Fruit fly (Drosophila melanogaster) whole organism, embryonic: ENCODE measurements around the gene CG33158.

ENCODE experiments used
- CG1024 ChIP-seq: fragments of 200-800 bp; sonication (Bioruptor generic); IDR thresholded peaks from 2 replicates; pipeline ENCODE4 v1.3.6; 2022; ENCODE audit warnings: missing biosample characterization, missing genetic modification characterization
- CG10321 ChIP-seq: fragments of 200-800 bp; sonication (Bioruptor generic); IDR thresholded peaks from 2 replicates; pipeline ENCODE4 v1.3.6; 2022; ENCODE audit warnings: missing biosample characterization, missing genetic modification characterization
- CG11247 ChIP-seq: fragments of 200-800 bp; sonication (Bioruptor generic); IDR thresholded peaks from 2 replicates; pipeline ENCODE4 v1.3.6; 2022; ENCODE audit warnings: missing biosample characterization, missing genetic modification characterization
- CG11560 ChIP-seq: fragments of 200-800 bp; sonication (Bioruptor generic); IDR thresholded peaks from 3 replicates; pipeline ENCODE4 v1.3.6; 2022; ENCODE audit warnings: missing biosample characterization, missing genetic modification characterization
- CG12744 ChIP-seq: fragments of 200-800 bp; sonication (Bioruptor generic); optimal IDR thresholded peaks from 2 replicates; lab custom pipeline; 2016; ENCODE audit warnings: missing biosample characterization, missing genetic modification characterization
- CG13296 ChIP-seq: fragments of 200-800 bp; sonication (Bioruptor generic); optimal IDR thresholded peaks from 3 replicates; lab custom pipeline; 2018; ENCODE audit warnings: missing biosample characterization, mild to moderate bottlenecking, missing genetic modification characterization
- CG14441 ChIP-seq: fragments of 200-800 bp; sonication (Bioruptor generic); IDR thresholded peaks from 2 replicates; pipeline ENCODE4 v1.3.6; 2022; ENCODE audit warnings: missing biosample characterization, missing genetic modification characterization
- CG15269 ChIP-seq: fragments of 200-800 bp; sonication (Bioruptor generic); optimal IDR thresholded peaks from 2 replicates; lab custom pipeline; 2018; ENCODE audit warnings: missing biosample characterization, mild to moderate bottlenecking, missing genetic modification characterization, moderate library complexity
- CG15479 ChIP-seq: fragments of 200-800 bp; sonication (Bioruptor generic); optimal IDR thresholded peaks from 3 replicates; lab custom pipeline; 2019; ENCODE audit warnings: missing biosample characterization, mild to moderate bottlenecking, missing genetic modification characterization, moderate library complexity
- CG17568 ChIP-seq: fragments of 200-800 bp; sonication (Bioruptor generic); optimal IDR thresholded peaks from 2 replicates; lab custom pipeline; 2018; ENCODE audit warnings: missing biosample characterization, mild to moderate bottlenecking, missing genetic modification characterization, moderate library complexity
- CG17829 ChIP-seq: fragments of 200-800 bp; optimal IDR thresholded peaks from 2 replicates; lab custom pipeline; 2019; ENCODE audit warnings: missing biosample characterization, mild to moderate bottlenecking, missing genetic modification characterization, moderate library complexity
- CG17912 ChIP-seq: fragments of 200-800 bp; sonication (Bioruptor generic); optimal IDR thresholded peaks from 2 replicates; lab custom pipeline; 2018; ENCODE audit warnings: missing biosample characterization, mild to moderate bottlenecking, missing genetic modification characterization
- CG18262 ChIP-seq: fragments of 200-800 bp; optimal IDR thresholded peaks from 3 replicates; lab custom pipeline; 2019; ENCODE audit warnings: missing biosample characterization, mild to moderate bottlenecking, missing genetic modification characterization, moderate library complexity
- CG2116 ChIP-seq: fragments of 200-800 bp; sonication (Bioruptor generic); optimal IDR thresholded peaks from 3 replicates; lab custom pipeline; 2018; ENCODE audit warnings: missing biosample characterization, mild to moderate bottlenecking, missing genetic modification characterization
- CG2889 ChIP-seq: fragments of 200-800 bp; sonication (Bioruptor generic); IDR thresholded peaks from 3 replicates; pipeline ENCODE4 v1.3.6; 2022; ENCODE audit warnings: missing biosample characterization, missing genetic modification characterization
- CG34422 ChIP-seq: fragments of 200-800 bp; sonication (Bioruptor generic); IDR thresholded peaks from 3 replicates; pipeline ENCODE4 v1.3.6; 2022; ENCODE audit warnings: missing biosample characterization, missing genetic modification characterization
- CG4328 ChIP-seq: fragments of 200-800 bp; sonication (Bioruptor generic); optimal IDR thresholded peaks from 3 replicates; lab custom pipeline; 2017; ENCODE audit warnings: missing biosample characterization, missing genetic modification reagents, missing genetic modification characterization
- CG4854 ChIP-seq: fragments of 200-800 bp; sonication (Bioruptor generic); optimal IDR thresholded peaks from 2 replicates; lab custom pipeline; 2016; ENCODE audit warnings: missing biosample characterization, missing genetic modification characterization, inconsistent platforms
- CG5953 ChIP-seq: fragments of 200-800 bp; sonication (Bioruptor generic); IDR thresholded peaks from 2 replicates; pipeline ENCODE4 v1.3.6; 2022; ENCODE audit warnings: missing biosample characterization, missing genetic modification characterization
- CG6854 ChIP-seq: fragments of 200-800 bp; sonication (Bioruptor generic); optimal IDR thresholded peaks from 3 replicates; lab custom pipeline; 2017; ENCODE audit warnings: missing biosample characterization, mild to moderate bottlenecking, missing genetic modification characterization
- CG8281 ChIP-seq: fragments of 200-800 bp; sonication (Bioruptor generic); optimal IDR thresholded peaks from 2 replicates; lab custom pipeline; 2018; ENCODE audit warnings: missing biosample characterization, mild to moderate bottlenecking, missing genetic modification characterization, moderate library complexity
- Dad ChIP-seq: fragments of 200-800 bp; sonication (Bioruptor generic); optimal IDR thresholded peaks from 3 replicates; lab custom pipeline; 2016; ENCODE audit warnings: missing biosample characterization, missing genetic modification characterization
- Deaf1 ChIP-seq: fragments of 200-800 bp; optimal IDR thresholded peaks from 3 replicates; lab custom pipeline; 2019; ENCODE audit warnings: missing biosample characterization, mild to moderate bottlenecking, missing genetic modification characterization, moderate library complexity
- Dek ChIP-seq: fragments of 200-800 bp; sonication (Bioruptor generic); optimal IDR thresholded peaks from 3 replicates; lab custom pipeline; 2019; ENCODE audit warnings: missing biosample characterization, mild to moderate bottlenecking, missing genetic modification characterization, moderate library complexity
- Hr3 ChIP-seq: fragments of 200-800 bp; sonication (Bioruptor generic); optimal IDR thresholded peaks from 3 replicates; lab custom pipeline; 2016; ENCODE audit warnings: missing biosample characterization, missing genetic modification characterization
- Lim3 ChIP-seq: fragments of 200-800 bp; sonication (Bioruptor generic); IDR thresholded peaks from 2 replicates; pipeline ENCODE4 v1.3.6; 2022; ENCODE audit warnings: missing biosample characterization, missing genetic modification characterization
- Meics ChIP-seq: fragments of 200-800 bp; sonication (Bioruptor generic); optimal IDR thresholded peaks from 2 replicates; lab custom pipeline; 2017; ENCODE audit warnings: missing biosample characterization, mild to moderate bottlenecking, missing genetic modification characterization
- Nf-YB ChIP-seq: fragments of 200-800 bp; sonication (Bioruptor generic); optimal IDR thresholded peaks from 3 replicates; lab custom pipeline; 2019; ENCODE audit warnings: missing biosample characterization, mild to moderate bottlenecking, missing genetic modification characterization, moderate library complexity
- Oaz ChIP-seq: fragments of 200-800 bp; sonication (Bioruptor generic); IDR thresholded peaks from 2 replicates; pipeline ENCODE4 v1.3.6; 2022; ENCODE audit warnings: missing biosample characterization, missing genetic modification characterization
- Side ChIP-seq: fragments of 200-800 bp; sonication (Bioruptor generic); optimal IDR thresholded peaks from 2 replicates; lab custom pipeline; 2016; ENCODE audit warnings: missing biosample characterization, missing genetic modification characterization
- Six4 ChIP-seq: fragments of 200-800 bp; sonication (Bioruptor generic); optimal IDR thresholded peaks from 2 replicates; lab custom pipeline; 2016; ENCODE audit warnings: missing biosample characterization, missing genetic modification characterization
- Sox100B ChIP-seq: fragments of 200-800 bp; sonication (Bioruptor generic); optimal IDR thresholded peaks from 3 replicates; lab custom pipeline; 2018; ENCODE audit warnings: missing biosample characterization, mild to moderate bottlenecking, missing genetic modification characterization
- Sry-β ChIP-seq: fragments of 200-800 bp; sonication (Bioruptor generic); optimal IDR thresholded peaks from 2 replicates; lab custom pipeline; 2018; ENCODE audit warnings: missing biosample characterization, mild to moderate bottlenecking, missing genetic modification characterization, moderate library complexity
- Ssrp ChIP-seq: fragments of 200-800 bp; sonication (Bioruptor generic); optimal IDR thresholded peaks from 2 replicates; lab custom pipeline; 2018; ENCODE audit warnings: missing biosample characterization, mild to moderate bottlenecking, missing genetic modification characterization, moderate library complexity
- bigmax ChIP-seq: fragments of 200-800 bp; sonication (Bioruptor generic); optimal IDR thresholded peaks from 2 replicates; lab custom pipeline; 2018; ENCODE audit warnings: missing biosample characterization, mild to moderate bottlenecking, missing genetic modification characterization
- bsh ChIP-seq, 2 experiments: fragments of 200-800 bp; sonication (Bioruptor generic); optimal IDR thresholded peaks; 2 replicates each; lab custom pipeline; 2017 to 2018; ENCODE audit warnings: mild to moderate bottlenecking in 2 of 2, missing biosample characterization in 2 of 2, missing genetic modification characterization in 2 of 2, moderate library complexity in 1 of 2
- chn ChIP-seq: fragments of 200-800 bp; sonication (Bioruptor generic); optimal IDR thresholded peaks from 2 replicates; lab custom pipeline; 2016; ENCODE audit warnings: missing biosample characterization, missing genetic modification characterization
- ci ChIP-seq: fragments of 200-800 bp; sonication (Bioruptor generic); IDR thresholded peaks from 3 replicates; pipeline ENCODE4 v1.3.6; 2022; ENCODE audit warnings: missing biosample characterization, missing genetic modification characterization
- crc ChIP-seq: fragments of 200-800 bp; sonication (Bioruptor generic); optimal IDR thresholded peaks from 2 replicates; lab custom pipeline; 2016; ENCODE audit warnings: missing biosample characterization, missing genetic modification characterization
- dpn ChIP-seq, 2 experiments: fragments of 200-800 bp; sonication (Bioruptor generic); optimal IDR thresholded peaks; 3 replicates each; lab custom pipeline; 2016; ENCODE audit warnings: missing biosample characterization in 2 of 2, missing genetic modification characterization in 2 of 2
- gcm ChIP-seq: fragments of 200-800 bp; sonication (Bioruptor generic); optimal IDR thresholded peaks from 2 replicates; lab custom pipeline; 2019; ENCODE audit warnings: missing biosample characterization, mild to moderate bottlenecking, missing genetic modification characterization, moderate library complexity
- gcm2 ChIP-seq: fragments of 200-800 bp; sonication (Bioruptor generic); optimal IDR thresholded peaks from 2 replicates; lab custom pipeline; 2016; ENCODE audit warnings: missing biosample characterization, missing genetic modification characterization
- gro ChIP-seq: fragments of 200-800 bp; sonication (Bioruptor generic); optimal IDR thresholded peaks from 2 replicates; lab custom pipeline; 2016; ENCODE audit warnings: missing biosample characterization, missing genetic modification characterization
- hb ChIP-seq: fragments of 200-800 bp; sonication (Bioruptor generic); IDR thresholded peaks from 3 replicates; pipeline ENCODE4 v1.3.6; 2022; ENCODE audit warnings: missing biosample characterization, missing genetic modification characterization; ENCODE audit not compliant: partially characterized antibody
- maf-S ChIP-seq: fragments of 200-800 bp; sonication (Bioruptor generic); optimal IDR thresholded peaks from 2 replicates; lab custom pipeline; 2016; ENCODE audit warnings: missing biosample characterization, missing genetic modification characterization
- mld ChIP-seq: fragments of 200-800 bp; sonication (Bioruptor generic); IDR thresholded peaks from 3 replicates; pipeline ENCODE4 v1.3.6; 2022; ENCODE audit warnings: missing biosample characterization, missing genetic modification characterization; ENCODE audit not compliant: partially characterized antibody
- pita ChIP-seq: fragments of 200-800 bp; sonication (Bioruptor generic); optimal IDR thresholded peaks from 2 replicates; lab custom pipeline; 2017; ENCODE audit warnings: missing biosample characterization, mild to moderate bottlenecking, missing genetic modification characterization
- pum ChIP-seq: fragments of 200-800 bp; sonication (Bioruptor generic); optimal IDR thresholded peaks from 2 replicates; lab custom pipeline; 2016; ENCODE audit warnings: missing biosample characterization, missing genetic modification characterization
- sob ChIP-seq: fragments of 200-800 bp; sonication (Bioruptor generic); IDR thresholded peaks from 2 replicates; pipeline ENCODE4 v1.3.6; 2022; ENCODE audit warnings: missing biosample characterization, missing genetic modification characterization
- vnd ChIP-seq: fragments of 200-800 bp; sonication (Bioruptor generic); IDR thresholded peaks from 3 replicates; pipeline ENCODE4 v1.3.6; 2022; ENCODE audit warnings: missing biosample characterization, missing genetic modification characterization; ENCODE audit not compliant: partially characterized antibody

CG33158 gene

dm6 chr3L:16533932-16534331 is 114.5 kb downstream of the CG33158 start (continued):
- TF ChIP-seq maf-S (GFP tag; lab: Kevin White, UChicago): peak; percentile 52
- peak; percentile 69; the same call in 1 of the 3 replicates for TF ChIP-seq CG34422 (GFP tag; lab: Robert Waterston, UW)
- peak; percentile 52 for TF ChIP-seq gcm2
- TF ChIP-seq Sox100B (GFP tag; lab: Kevin White, UChicago): peak; percentile 87
- 0 out of 3 replicates have a peak, but pooled peaks have one; percentile 61 for TF ChIP-seq CG11560 (tag; lab: Robert Waterston, UW)
- TF ChIP-seq ci (GFP tag; lab: Robert Waterston, UW): peak; percentile 56; the same call in 1 of the 3 replicates
- TF ChIP-seq CG1024 (GFP tag; lab: Robert Waterston, UW): no peak
- no peak for TF ChIP-seq CG15479 (GFP tag; lab: Kevin White, UChicago)
- peak; percentile 79 for TF ChIP-seq CG13296 (GFP tag; lab: Kevin White, UChicago)
- peak; percentile 47 for TF ChIP-seq gcm (GFP tag; lab: Kevin White, UChicago)
- no peak for TF ChIP-seq CG10321 (GFP tag; lab: Robert Waterston, UW)
- peak; percentile 68 for TF ChIP-seq Dek
- 0 out of 3 replicates have a peak, but pooled peaks have one; percentile 44 for TF ChIP-seq CG2889 (GFP tag; lab: Robert Waterston, UW)
- peak; percentile 58 for TF ChIP-seq CG8281 (tag; lab: Kevin White, UChicago)
- TF ChIP-seq CG15269: peak; percentile 85
- TF ChIP-seq Meics (GFP tag; lab: Kevin White, UChicago): peak; percentile 85
- no peak for TF ChIP-seq pita (GFP tag; lab: Kevin White, UChicago)
- TF ChIP-seq hb (GFP tag; lab: Robert Waterston, UW): no peak
- peak; percentile 42 for TF ChIP-seq CG6854
- TF ChIP-seq Hr3 (GFP tag; lab: Kevin White, UChicago): peak; percentile 75
- TF ChIP-seq CG2116: peak; percentile 22
- TF ChIP-seq Lim3 (GFP tag; lab: Robert Waterston, UW): no peak
- TF ChIP-seq vnd (GFP tag; lab: Robert Waterston, UW): no peak
- TF ChIP-seq sob (GFP tag; lab: Robert Waterston, UW): 0 out of 2 replicates have a peak, but pooled peaks have one; percentile 16
- TF ChIP-seq dpn (GFP tag; optimal IDR thresholded peaks at IDR 0.05; lab: Kevin White, UChicago): peak; percentile 61 to 72
- no peak for TF ChIP-seq gro (GFP tag; lab: Kevin White, UChicago)
- TF ChIP-seq CG4328 (GFP tag; lab: Kevin White, UChicago): peak; percentile 70
- peak; percentile 61 for TF ChIP-seq CG14441 (GFP tag; lab: Robert Waterston, UW)
- peak; percentile 65 for TF ChIP-seq Oaz (GFP tag; lab: Robert Waterston, UW)
- TF ChIP-seq CG17912 (GFP tag; lab: Kevin White, UChicago): no peak
- no peak for TF ChIP-seq mld (GFP tag; lab: Robert Waterston, UW)
- TF ChIP-seq Ssrp: peak; percentile 87
- peak; percentile 62 for TF ChIP-seq CG12744 (GFP tag; lab: Kevin White, UChicago)
- TF ChIP-seq CG17829: peak; percentile 85
- peak; percentile 66 for TF ChIP-seq Deaf1
- TF ChIP-seq Nf-YB (GFP tag; lab: Kevin White, UChicago): peak; percentile 64
- TF ChIP-seq CG18262 (tag; lab: Kevin White, UChicago): peak; percentile 87
- peak; percentile 58 for TF ChIP-seq chn (GFP tag; lab: Kevin White, UChicago)
- 0 out of 2 replicates have a peak, but pooled peaks have one; percentile 37 for TF ChIP-seq CG11247 (GFP tag; lab: Robert Waterston, UW)
- peak; percentile 58 for TF ChIP-seq CG4854 (GFP tag; lab: Kevin White, UChicago)
- no peak for TF ChIP-seq bigmax (GFP tag; lab: Kevin White, UChicago)
- peak; percentile 57 for TF ChIP-seq CG17568 (GFP tag; lab: Kevin White, UChicago)
- peak; percentile 58 for TF ChIP-seq Six4 (GFP tag; lab: Kevin White, UChicago)
- peak in 1 of 2 experiments; percentile 83 for TF ChIP-seq bsh (GFP tag; optimal IDR thresholded peaks at IDR 0.05; lab: Kevin White, UChicago)
- TF ChIP-seq CG5953: 0 out of 2 replicates have a peak, but pooled peaks have one; percentile 12
- peak; percentile 23 for TF ChIP-seq Dad (GFP tag; lab: Kevin White, UChicago)
- peak; percentile 66 for TF ChIP-seq Side (GFP tag; lab: Kevin White, UChicago)
- no peak for TF ChIP-seq crc (GFP tag; lab: Kevin White, UChicago)
- no peak for TF ChIP-seq Sry-β (GFP tag; lab: Kevin White, UChicago)
- TF ChIP-seq pum (GFP tag; lab: Kevin White, UChicago): peak; percentile 71
